Fruit fly (Drosophila melanogaster): Measurements from ENCODE around the gene ovo.
A peak's percentile ranks its signal among the peaks of the same experiment; 100 is the strongest.

The ovo gene

dm6 chrX:5082354-5082818 is 34.3 kb downstream of the ovo start (continued):
- no peak for TF ChIP-seq Eip93F (GFP tag; optimal IDR thresholded peaks at IDR 0.05)
- TF ChIP-seq spab (GFP tag; optimal IDR thresholded peaks at IDR 0.05) = peak; percentile 67
- peak; percentile 4 for TF ChIP-seq dsx (GFP tag; optimal IDR thresholded peaks at IDR 0.05; ENCODE audit: poor library complexity, severe bottlenecking)
- TF ChIP-seq CG16779 (tag; optimal IDR thresholded peaks at IDR 0.05) = peak; percentile 66
- TF ChIP-seq CG34406 (GFP tag; optimal IDR thresholded peaks at IDR 0.05) = peak; percentile 46
- no peak for TF ChIP-seq CG7368 (GFP tag; optimal IDR thresholded peaks at IDR 0.05)
- peak; percentile 37 for TF ChIP-seq CG8632 (GFP tag; optimal IDR thresholded peaks at IDR 0.05)
- peak; percentile 44 for TF ChIP-seq Ets96B (tag; optimal IDR thresholded peaks at IDR 0.05)
- TF ChIP-seq Eip78C (GFP tag) = peak; percentile 39
- TF ChIP-seq Lpt (GFP tag; optimal IDR thresholded peaks at IDR 0.05) = peak; percentile 72
- peak; percentile 34 for TF ChIP-seq vri (GFP tag; optimal IDR thresholded peaks at IDR 0.05)
- peak; percentile 74; the same call in 2 of the 3 replicates for TF ChIP-seq eg (GFP tag; IDR thresholded peaks at IDR 0.05)
- no peak for TF ChIP-seq fkh (GFP tag; optimal IDR thresholded peaks at IDR 0.05)
- TF ChIP-seq Eip75B (GFP tag; optimal IDR thresholded peaks at IDR 0.05) = no peak
- TF ChIP-seq CG1621 (tag; optimal IDR thresholded peaks at IDR 0.05) = peak; percentile 14
- TF ChIP-seq Ets21C (GFP tag; optimal IDR thresholded peaks at IDR 0.05) = no peak
- TF ChIP-seq cyc (GFP tag; optimal IDR thresholded peaks at IDR 0.05) = no peak
- peak; percentile 49 for TF ChIP-seq CG3032 (tag; optimal IDR thresholded peaks at IDR 0.05)
- no peak for TF ChIP-seq Sox15 (GFP tag; optimal IDR thresholded peaks at IDR 0.05)
- TF ChIP-seq Hr4 (GFP tag; optimal IDR thresholded peaks at IDR 0.05) = no peak
- peak; percentile 52 for TF ChIP-seq CG10669 (GFP tag; optimal IDR thresholded peaks at IDR 0.05)
- TF ChIP-seq Met (GFP tag; optimal IDR thresholded peaks at IDR 0.05) = no peak
- TF ChIP-seq CG11762 (GFP tag; optimal IDR thresholded peaks at IDR 0.05; ENCODE audit: insufficient read depth) = peak; percentile 54
- TF ChIP-seq Gug (GFP tag; IDR thresholded peaks at IDR 0.05) = 0 out of 2 replicates have a peak, but pooled peaks have one; percentile 40
- TF ChIP-seq esn (GFP tag; optimal IDR thresholded peaks at IDR 0.05) = no peak
- no peak for TF ChIP-seq topi (GFP tag; optimal IDR thresholded peaks at IDR 0.05)
- no peak for TF ChIP-seq lz (GFP tag; optimal IDR thresholded peaks at IDR 0.05)

- TF ChIP-seq CG32006 (GFP tag; optimal IDR thresholded peaks at IDR 0.05) = no peak
- no peak for TF ChIP-seq CG8319 (GFP tag; optimal IDR thresholded peaks at IDR 0.05)
- no peak for TF ChIP-seq CG1621 (tag; optimal IDR thresholded peaks at IDR 0.05)
- TF ChIP-seq dsx (GFP tag; optimal IDR thresholded peaks at IDR 0.05; ENCODE audit: poor library complexity, severe bottlenecking) = peak; percentile 80
- no peak for TF ChIP-seq CG7368 (GFP tag; optimal IDR thresholded peaks at IDR 0.05)
- no peak for TF ChIP-seq Hr39 (GFP tag; optimal IDR thresholded peaks at IDR 0.05)
- no peak for TF ChIP-seq Eip93F (GFP tag; optimal IDR thresholded peaks at IDR 0.05)
- peak; percentile 16 for TF ChIP-seq Sox14 (GFP tag; optimal IDR thresholded peaks at IDR 0.05)
- TF ChIP-seq lz (GFP tag; optimal IDR thresholded peaks at IDR 0.05) = peak; percentile 23
Measured at dm6 chrX:5082840-5083646, 35.0 kb downstream of the ovo start.

dm6 chrX:5083647-5084096 is 35.6 kb downstream of the ovo start:
- TF ChIP-seq spab (GFP tag; optimal IDR thresholded peaks at IDR 0.05) (peak; percentile 83), CG11762 (GFP tag; optimal IDR thresholded peaks at IDR 0.05; ENCODE audit: insufficient read depth) (peak; percentile 96), Blimp-1 (GFP tag; optimal IDR thresholded peaks at IDR 0.05) (peak; percentile 82), acj6 (GFP tag; optimal IDR thresholded peaks at IDR 0.05) (peak; percentile 93), Eip75B (GFP tag; optimal IDR thresholded peaks at IDR 0.05) (peak; percentile 97), CG9139 (GFP tag; optimal IDR thresholded peaks at IDR 0.05) (peak; percentile 71), Eip93F (GFP tag; optimal IDR thresholded peaks at IDR 0.05) (peak; percentile 90), CG16779 (tag; optimal IDR thresholded peaks at IDR 0.05) (peak; percentile 93), CG31627 (GFP tag; optimal IDR thresholded peaks at IDR 0.05) (peak; percentile 96), esn (GFP tag; optimal IDR thresholded peaks at IDR 0.05) (peak; percentile 96), net (GFP tag; optimal IDR thresholded peaks at IDR 0.05) (peak; percentile 94), lz (GFP tag; optimal IDR thresholded peaks at IDR 0.05) (peak; percentile 97), CG11902 (GFP tag; optimal IDR thresholded peaks at IDR 0.05) (peak; percentile 95), CG4318 (GFP tag; optimal IDR thresholded peaks at IDR 0.05) (peak; percentile 92), Ets96B (tag; optimal IDR thresholded peaks at IDR 0.05) (peak; percentile 84), fkh (GFP tag; optimal IDR thresholded peaks at IDR 0.05) (peak; percentile 67), CG34406 (GFP tag; optimal IDR thresholded peaks at IDR 0.05) (peak; percentile 90), pdm3 (GFP tag; optimal IDR thresholded peaks at IDR 0.05) (peak; percentile 96), eg (GFP tag; IDR thresholded peaks at IDR 0.05) (peak; percentile 98), Lpt (GFP tag; optimal IDR thresholded peaks at IDR 0.05) (peak; percentile 93), fd59A (GFP tag; optimal IDR thresholded peaks at IDR 0.05) (peak; percentile 88), Gug (GFP tag; IDR thresholded peaks at IDR 0.05) (peak; percentile 95), Sox102F (GFP tag; optimal IDR thresholded peaks at IDR 0.05) (peak; percentile 93), CG15336 (GFP tag; IDR thresholded peaks at IDR 0.05) (peak; percentile 95), dsx (GFP tag; optimal IDR thresholded peaks at IDR 0.05; ENCODE audit: poor library complexity, severe bottlenecking) (peak; percentile 78), CG6276 (GFP tag; optimal IDR thresholded peaks at IDR 0.05) (peak; percentile 90), CG3032 (tag; optimal IDR thresholded peaks at IDR 0.05) (peak; percentile 81), CG7368 (GFP tag; optimal IDR thresholded peaks at IDR 0.05) (peak; percentile 92)

Measured in whole organism, prepupa.